Fruit fly (Drosophila melanogaster) whole organism, embryonic: Measurements from ENCODE around the gene Nin.
A peak's percentile ranks its signal among the peaks of the same experiment; 100 is the strongest.

ENCODE experiments used
- BtbVII ChIP-seq: fragments of 200-800 bp; sonication (Bioruptor generic); optimal IDR thresholded peaks from 3 replicates; lab custom pipeline; 2017; ENCODE audit warnings: missing biosample characterization, mild to moderate bottlenecking, missing genetic modification characterization
- CG13775 ChIP-seq: fragments of 200-800 bp; sonication (Bioruptor generic); optimal IDR thresholded peaks from 3 replicates; lab custom pipeline; 2017; ENCODE audit warnings: missing biosample characterization, mild to moderate bottlenecking, missing genetic modification characterization
- CG14050 ChIP-seq: fragments of 200-800 bp; sonication (Bioruptor generic); IDR thresholded peaks from 3 replicates; pipeline ENCODE4 v1.3.6; 2022; ENCODE audit warnings: missing biosample characterization, missing genetic modification characterization
- CG14710 ChIP-seq: fragments of 200-800 bp; sonication (Bioruptor generic); optimal IDR thresholded peaks from 3 replicates; lab custom pipeline; 2019; ENCODE audit warnings: missing biosample characterization, mild to moderate bottlenecking, missing genetic modification characterization, moderate library complexity
- CG15479 ChIP-seq: fragments of 200-800 bp; sonication (Bioruptor generic); optimal IDR thresholded peaks from 3 replicates; lab custom pipeline; 2019; ENCODE audit warnings: missing biosample characterization, mild to moderate bottlenecking, missing genetic modification characterization, moderate library complexity
- CG17802 ChIP-seq: fragments of 200-800 bp; sonication (Bioruptor generic); optimal IDR thresholded peaks from 2 replicates; lab custom pipeline; 2018; ENCODE audit warnings: missing biosample characterization, mild to moderate bottlenecking, missing genetic modification characterization, moderate library complexity
- CG18476 ChIP-seq: fragments of 200-800 bp; sonication (Bioruptor generic); optimal IDR thresholded peaks from 2 replicates; lab custom pipeline; 2016; ENCODE audit warnings: missing biosample characterization, mild to moderate bottlenecking, missing genetic modification characterization
- CG2120 ChIP-seq: fragments of 200-800 bp; sonication (Bioruptor generic); optimal IDR thresholded peaks from 3 replicates; lab custom pipeline; 2016; ENCODE audit warnings: missing biosample characterization, missing genetic modification characterization
- CG4820 ChIP-seq: fragments of 200-800 bp; sonication (Bioruptor generic); optimal IDR thresholded peaks from 3 replicates; lab custom pipeline; 2016; ENCODE audit warnings: missing biosample characterization, missing genetic modification characterization
- CG7357 ChIP-seq: fragments of 200-800 bp; sonication (Bioruptor generic); IDR thresholded peaks from 3 replicates; pipeline ENCODE4 v1.3.6; 2022; ENCODE audit warnings: missing biosample characterization, missing genetic modification characterization
- CG7372 ChIP-seq: fragments of 200-800 bp; sonication (Bioruptor generic); IDR thresholded peaks from 2 replicates; pipeline ENCODE4 v1.3.6; 2022; ENCODE audit warnings: missing biosample characterization, missing genetic modification characterization
- CoRest ChIP-seq: fragments of 200-800 bp; sonication (Bioruptor generic); optimal IDR thresholded peaks from 3 replicates; lab custom pipeline; 2018; ENCODE audit warnings: missing biosample characterization, mild to moderate bottlenecking, missing genetic modification characterization, moderate library complexity
- Dbx ChIP-seq: fragments of 200-800 bp; sonication (Bioruptor generic); IDR thresholded peaks from 3 replicates; pipeline ENCODE4 v1.3.6; 2022; ENCODE audit warnings: missing biosample characterization, missing genetic modification characterization
- Dref ChIP-seq: fragments of 200-800 bp; sonication (Bioruptor generic); IDR thresholded peaks from 2 replicates; pipeline ENCODE4 v1.3.6; 2022; ENCODE audit warnings: missing biosample characterization, missing genetic modification characterization
- E2f2 ChIP-seq: fragments of 200-800 bp; sonication (Bioruptor generic); IDR thresholded peaks from 2 replicates; pipeline ENCODE4 v1.3.6; 2022; ENCODE audit warnings: missing biosample characterization, missing genetic modification characterization
- Ets65A ChIP-seq: fragments of 200-800 bp; sonication (Bioruptor generic); peaks from one replicate; lab custom pipeline; 2016; ENCODE audit warnings: missing biosample characterization, missing genetic modification characterization
- HmgZ ChIP-seq: fragments of 200-800 bp; sonication (Bioruptor generic); optimal IDR thresholded peaks from 2 replicates; lab custom pipeline; 2018; ENCODE audit warnings: missing biosample characterization, mild to moderate bottlenecking, missing genetic modification characterization
- Med ChIP-seq: fragments of 200-800 bp; sonication (Bioruptor generic); peaks from one replicate; lab custom pipeline; 2016; ENCODE audit warnings: missing biosample characterization, missing genetic modification characterization, mild to moderate bottlenecking, inconsistent platforms, moderate library complexity
- NC2α ChIP-seq: fragments of 200-800 bp; sonication (Bioruptor generic); optimal IDR thresholded peaks from 2 replicates; lab custom pipeline; 2016; ENCODE audit warnings: missing biosample characterization, missing genetic modification characterization
- NK7.1 ChIP-seq: fragments of 200-800 bp; sonication (Bioruptor generic); optimal IDR thresholded peaks from 3 replicates; lab custom pipeline; 2016; ENCODE audit warnings: missing biosample characterization, missing genetic modification characterization
- Trl ChIP-seq, 3 experiments: fragments of >200 bp in 2 of 3; fragments of 200-800 bp in 1 of 3; sonication (Bioruptor generic) in 1 of 3; optimal IDR thresholded peaks; 2 replicates in 1 of 3; 3 replicates in 2 of 3; lab custom pipeline; 2016 to 2017; ENCODE audit warnings: missing biosample characterization in 1 of 3, missing genetic modification characterization in 1 of 3
- Usf ChIP-seq: fragments of 200-800 bp; sonication (Bioruptor generic); optimal IDR thresholded peaks from 2 replicates; lab custom pipeline; 2017; ENCODE audit warnings: missing genotype, missing biosample characterization, missing genetic modification characterization
- Vsx1 ChIP-seq: fragments of 200-800 bp; sonication (Bioruptor generic); optimal IDR thresholded peaks from 2 replicates; lab custom pipeline; 2017; ENCODE audit warnings: missing biosample characterization, mild to moderate bottlenecking, missing genetic modification characterization, missing genetic modification reagents
- Xbp1 ChIP-seq: fragments of 200-800 bp; sonication (Bioruptor generic); optimal IDR thresholded peaks from 3 replicates; lab custom pipeline; 2016; ENCODE audit warnings: missing biosample characterization, mild to moderate bottlenecking, missing genetic modification characterization
- ase ChIP-seq: fragments of 200-800 bp; sonication (Bioruptor generic); IDR thresholded peaks from 3 replicates; pipeline ENCODE4 v1.3.6; 2022; ENCODE audit warnings: missing biosample characterization, missing genetic modification characterization
- bsh ChIP-seq, 2 experiments: fragments of 200-800 bp; sonication (Bioruptor generic); optimal IDR thresholded peaks; 2 replicates each; lab custom pipeline; 2017 to 2018; ENCODE audit warnings: mild to moderate bottlenecking in 2 of 2, missing biosample characterization in 2 of 2, missing genetic modification characterization in 2 of 2, moderate library complexity in 1 of 2
- btn ChIP-seq: fragments of 200-800 bp; sonication (Bioruptor generic); optimal IDR thresholded peaks from 2 replicates; lab custom pipeline; 2016; ENCODE audit warnings: missing biosample characterization, missing genetic modification characterization
- corto ChIP-seq: fragments of 200-800 bp; sonication (Bioruptor generic); optimal IDR thresholded peaks from 2 replicates; lab custom pipeline; 2016; ENCODE audit warnings: missing biosample characterization, mild to moderate bottlenecking, missing genetic modification characterization, moderate library complexity
- fd102C ChIP-seq: fragments of 200-800 bp; sonication (Bioruptor generic); optimal IDR thresholded peaks from 2 replicates; lab custom pipeline; 2018; ENCODE audit warnings: missing biosample characterization, mild to moderate bottlenecking, missing genetic modification characterization, moderate library complexity
- hb ChIP-seq: fragments of 200-800 bp; sonication (Bioruptor generic); IDR thresholded peaks from 3 replicates; pipeline ENCODE4 v1.3.6; 2022; ENCODE audit warnings: missing biosample characterization, missing genetic modification characterization; ENCODE audit not compliant: partially characterized antibody
- jumu ChIP-seq: fragments of 200-800 bp; sonication (Bioruptor generic); optimal IDR thresholded peaks from 3 replicates; lab custom pipeline; 2016; ENCODE audit warnings: missing biosample characterization, missing genetic modification characterization
- lbe ChIP-seq: fragments of 200-800 bp; sonication (Bioruptor generic); optimal IDR thresholded peaks from 2 replicates; lab custom pipeline; 2016; ENCODE audit warnings: missing biosample characterization, mild to moderate bottlenecking, missing genetic modification characterization
- lmd ChIP-seq: fragments of 200-800 bp; sonication (Bioruptor generic); IDR thresholded peaks from 2 replicates; pipeline ENCODE4 v1.3.6; 2022; ENCODE audit warnings: missing biosample characterization, missing genetic modification characterization
- mam ChIP-seq: fragments of 200-800 bp; sonication (Bioruptor generic); optimal IDR thresholded peaks from 3 replicates; lab custom pipeline; 2016; ENCODE audit warnings: missing biosample characterization, missing genetic modification characterization
- nerfin-1 ChIP-seq: fragments of 200-800 bp; sonication (Bioruptor generic); optimal IDR thresholded peaks from 3 replicates; lab custom pipeline; 2019; ENCODE audit warnings: missing biosample characterization, mild to moderate bottlenecking, missing genetic modification characterization, moderate library complexity
- nom ChIP-seq: fragments of 200-800 bp; sonication (Bioruptor generic); optimal IDR thresholded peaks from 2 replicates; lab custom pipeline; 2017; ENCODE audit warnings: missing biosample characterization, missing genetic modification characterization, mild to moderate bottlenecking, moderate library complexity, missing genetic modification reagents
- phol ChIP-seq: fragments of 200-800 bp; sonication (Bioruptor generic); optimal IDR thresholded peaks from 3 replicates; lab custom pipeline; 2018; ENCODE audit warnings: missing biosample characterization, mild to moderate bottlenecking, missing genetic modification characterization, moderate library complexity
- rib ChIP-seq: fragments of 200-800 bp; sonication (Bioruptor generic); IDR thresholded peaks from 2 replicates; pipeline ENCODE4 v1.3.6; 2022; ENCODE audit warnings: missing biosample characterization, missing genetic modification characterization
- sens ChIP-seq: fragments of 200-800 bp; sonication (Bioruptor generic); peaks from one replicate; lab custom pipeline; 2016; ENCODE audit warnings: missing biosample characterization, missing genetic modification characterization
- slp2 ChIP-seq: fragments of 200-800 bp; sonication (Bioruptor generic); optimal IDR thresholded peaks from 2 replicates; lab custom pipeline; 2016; ENCODE audit warnings: missing biosample characterization, missing genetic modification characterization
- sr ChIP-seq: fragments of 200-800 bp; sonication (Bioruptor generic); IDR thresholded peaks from 3 replicates; pipeline ENCODE4 v1.3.6; 2022; ENCODE audit warnings: missing biosample characterization, missing genetic modification characterization
- vfl ChIP-seq: fragments of 200-800 bp; sonication (Bioruptor generic); optimal IDR thresholded peaks from 2 replicates; lab custom pipeline; 2016; ENCODE audit warnings: missing biosample characterization, missing genetic modification characterization

Nin gene

dm6 chr2L:5252399-5253030 is 25.8 kb downstream of the Nin start:
- TF ChIP-seq sr (no peak), bsh (GFP tag; optimal IDR thresholded peaks at IDR 0.05; lab: Kevin White, UChicago) (peak in 1 of 2 experiments; percentile 35), CG14050 (GFP tag; lab: Robert Waterston, UW) (no peak), Dbx (GFP tag; lab: Robert Waterston, UW) (no peak), Ets65A (peak; percentile 27), nom (GFP tag; lab: Kevin White, UChicago) (peak; percentile 30), Xbp1 (GFP tag; lab: Kevin White, UChicago) (no peak), CG15479 (GFP tag; lab: Kevin White, UChicago) (no peak), Trl (optimal IDR thresholded peaks at IDR 0.05; lab: Kevin White, UChicago) (no peak), Trl (GFP tag; optimal IDR thresholded peaks at IDR 0.05; lab: Kevin White, UChicago) (no peak), CG18476 (GFP tag; lab: Kevin White, UChicago) (no peak), mam (no peak), CG17802 (tag; lab: Kevin White, UChicago) (peak; percentile 74), ase (GFP tag; lab: Robert Waterston, UW) (no peak), sens (GFP tag; lab: Kevin White, UChicago) (peak; percentile 66), CoRest (tag; lab: Kevin White, UChicago) (no peak), lbe (GFP tag; lab: Kevin White, UChicago) (peak; percentile 66), Dref (0 out of 2 replicates have a peak, but pooled peaks have one; percentile 4), BtbVII (no peak), corto (GFP tag; lab: Kevin White, UChicago) (peak; percentile 59), NK7.1 (GFP tag; lab: Kevin White, UChicago) (no peak), nerfin-1 (tag; lab: Kevin White, UChicago) (no peak), hb (no peak), Vsx1 (no peak), NC2α (GFP tag; lab: Kevin White, UChicago) (no peak), jumu (GFP tag; lab: Kevin White, UChicago) (no peak), slp2 (GFP tag; lab: Kevin White, UChicago) (no peak)

- TF ChIP-seq btn (GFP tag; lab: Kevin White, UChicago) (no peak), Med (GFP tag; lab: Kevin White, UChicago) (peak; percentile 54)
These were observed 26.6 kb downstream of the Nin start for dm6 chr2L:5251725-5252124.

- TF ChIP-seq lmd (GFP tag; lab: Robert Waterston, UW): no peak
- TF ChIP-seq rib (GFP tag; lab: Robert Waterston, UW): no peak
- no peak for TF ChIP-seq Usf (GFP tag; lab: Kevin White, UChicago)
- TF ChIP-seq CG7372: no peak
- TF ChIP-seq CG14710 (tag; lab: Kevin White, UChicago): no peak
- TF ChIP-seq CG4820 (GFP tag; lab: Kevin White, UChicago): no peak
- no peak for TF ChIP-seq vfl (GFP tag; lab: Kevin White, UChicago)
- no peak for TF ChIP-seq E2f2 (GFP tag; lab: Robert Waterston, UW)
- TF ChIP-seq CG13775 (GFP tag; lab: Kevin White, UChicago): no peak
- TF ChIP-seq phol (tag; lab: Kevin White, UChicago): no peak
- TF ChIP-seq HmgZ: no peak
- no peak for TF ChIP-seq CG7357 (GFP tag; lab: Robert Waterston, UW)
- no peak for TF ChIP-seq fd102C (GFP tag; lab: Kevin White, UChicago)
- no peak for TF ChIP-seq Trl (optimal IDR thresholded peaks at IDR 0.05; lab: Kevin White, UChicago)
- TF ChIP-seq Trl (GFP tag; optimal IDR thresholded peaks at IDR 0.05; lab: Kevin White, UChicago): no peak
- no peak for TF ChIP-seq CG2120
These were observed 27.2 kb downstream of the Nin start for dm6 chr2L:5251150-5251549.
